Worm (Caenorhabditis elegans): ENCODE results near the gene F22B7.1.

DNA sequence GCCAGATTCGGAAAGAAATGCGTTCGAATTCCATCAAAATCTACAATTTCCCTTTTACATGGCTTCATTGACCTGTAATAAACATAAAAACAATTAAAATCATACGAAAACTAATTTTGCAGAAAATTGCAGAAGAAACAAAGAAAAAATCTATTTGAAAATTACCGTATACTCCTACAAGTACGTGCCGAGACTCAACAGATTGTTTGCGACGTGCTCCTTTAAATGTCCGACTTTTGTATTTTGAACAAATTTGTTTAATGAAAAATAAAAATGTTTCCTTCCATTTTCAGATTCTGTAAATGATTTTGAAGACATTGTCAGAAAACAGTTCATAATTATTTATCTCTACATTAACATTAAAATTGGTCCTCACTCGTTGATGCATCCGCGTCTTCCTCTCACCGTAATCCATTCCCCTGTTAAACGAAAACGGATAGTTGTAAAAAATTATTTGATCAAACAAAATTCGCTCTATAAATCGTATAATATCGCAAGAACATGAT, 9.9 kb downstream of the F22B7.1 start, which contains the start of gene pgl-2:
- no peak for TF ChIP-seq nhr-237 (tag; optimal IDR thresholded peaks at IDR 0.05)
- no peak for TF ChIP-seq sptf-1 (tag; optimal IDR thresholded peaks at IDR 0.05)
- TF ChIP-seq ces-1 (GFP tag; optimal IDR thresholded peaks at IDR 0.05) = no peak
